Fruit fly (Drosophila melanogaster) whole organism, embryonic: Measurements from ENCODE around the gene Datp.

Source experiments
- ATbp ChIP-seq: fragments of 200-800 bp; sonication (Bioruptor generic); optimal IDR thresholded peaks from 2 replicates; lab custom pipeline; 2017; ENCODE audit warnings: missing biosample characterization, mild to moderate bottlenecking, missing genetic modification characterization, missing genetic modification reagents
- Adf1 ChIP-seq: fragments of 200-800 bp; sonication (Bioruptor generic); IDR thresholded peaks from 2 replicates; pipeline ENCODE4 v1.3.6; 2022; ENCODE audit warnings: missing biosample characterization, missing genetic modification characterization
- Awh ChIP-seq: fragments of 200-800 bp; sonication (Bioruptor generic); IDR thresholded peaks from 2 replicates; pipeline ENCODE4, ENCODE4 v1.3.6; 2022; ENCODE audit warnings: missing biosample characterization, missing genetic modification characterization
- CG10209 ChIP-seq: fragments of 200-800 bp; sonication (Bioruptor generic); optimal IDR thresholded peaks from 3 replicates; lab custom pipeline; 2017; ENCODE audit warnings: missing biosample characterization, mild to moderate bottlenecking, missing genetic modification characterization, missing genetic modification reagents
- CG10543 ChIP-seq: fragments of 200-800 bp; sonication (Bioruptor generic); optimal IDR thresholded peaks from 3 replicates; lab custom pipeline; 2017; ENCODE audit warnings: missing biosample characterization, mild to moderate bottlenecking, missing genetic modification characterization, moderate library complexity
- CG11456 ChIP-seq: fragments of 200-800 bp; sonication (Bioruptor generic); IDR thresholded peaks from 3 replicates; pipeline ENCODE4 v1.3.6; 2022; ENCODE audit warnings: missing biosample characterization, missing genetic modification characterization
- CG11696 ChIP-seq: fragments of 200-800 bp; sonication (Bioruptor generic); IDR thresholded peaks from 2 replicates; pipeline ENCODE4 v1.3.6; 2022; ENCODE audit warnings: missing biosample characterization, missing genetic modification characterization
- CG1647 ChIP-seq: fragments of 200-800 bp; sonication (Bioruptor generic); optimal IDR thresholded peaks from 3 replicates; lab custom pipeline; 2016; ENCODE audit warnings: missing biosample characterization, missing genetic modification characterization
- CG17359 ChIP-seq: fragments of 200-800 bp; sonication (Bioruptor generic); optimal IDR thresholded peaks from 3 replicates; lab custom pipeline; 2018; ENCODE audit warnings: missing biosample characterization, mild to moderate bottlenecking, missing genetic modification characterization, moderate library complexity
- CG17568 ChIP-seq: fragments of 200-800 bp; sonication (Bioruptor generic); optimal IDR thresholded peaks from 2 replicates; lab custom pipeline; 2018; ENCODE audit warnings: missing biosample characterization, mild to moderate bottlenecking, missing genetic modification characterization, moderate library complexity
- CG2712 ChIP-seq: fragments of 200-800 bp; optimal IDR thresholded peaks from 3 replicates; lab custom pipeline; 2019; ENCODE audit warnings: missing biosample characterization, mild to moderate bottlenecking, missing genetic modification characterization, moderate library complexity
- CG33213 ChIP-seq: fragments of 200-800 bp; sonication (Bioruptor generic); optimal IDR thresholded peaks from 3 replicates; lab custom pipeline; 2016; ENCODE audit warnings: missing biosample characterization, missing genetic modification characterization
- CG3838 ChIP-seq: fragments of 200-800 bp; sonication (Bioruptor generic); optimal IDR thresholded peaks from 3 replicates; lab custom pipeline; 2016; ENCODE audit warnings: missing biosample characterization, missing genetic modification characterization
- CG4282 ChIP-seq: fragments of 200-800 bp; sonication (Bioruptor generic); optimal IDR thresholded peaks from 2 replicates; lab custom pipeline; 2016; ENCODE audit warnings: missing biosample characterization, missing genetic modification characterization
- CG4404 ChIP-seq: fragments of 200-800 bp; sonication (Bioruptor generic); IDR thresholded peaks from 2 replicates; pipeline ENCODE4 v1.3.6; 2022; ENCODE audit warnings: missing biosample characterization, missing genetic modification characterization
- CG4707 ChIP-seq: fragments of 200-800 bp; sonication (Bioruptor generic); optimal IDR thresholded peaks from 2 replicates; lab custom pipeline; 2018; ENCODE audit warnings: missing biosample characterization, mild to moderate bottlenecking, missing genetic modification characterization, moderate library complexity
- CG8765 ChIP-seq: fragments of 200-800 bp; sonication (Bioruptor generic); IDR thresholded peaks from 2 replicates; pipeline ENCODE4 v1.3.6; 2022; ENCODE audit warnings: missing biosample characterization, missing genetic modification characterization
- CG9215 ChIP-seq: fragments of 200-800 bp; sonication (Bioruptor generic); IDR thresholded peaks from 2 replicates; pipeline ENCODE4 v1.3.6; 2022; ENCODE audit warnings: missing biosample characterization, missing genetic modification characterization
- CTCF ChIP-seq: fragments of 200-800 bp; sonication (Bioruptor generic); optimal IDR thresholded peaks from 2 replicates; lab custom pipeline; 2017; ENCODE audit warnings: missing biosample characterization, mild to moderate bottlenecking, missing genetic modification characterization, moderate library complexity
- CkIIα-i1 ChIP-seq: fragments of 200-800 bp; sonication (Bioruptor generic); IDR thresholded peaks from 2 replicates; pipeline ENCODE4 v1.3.6; 2022; ENCODE audit warnings: missing biosample characterization, missing genetic modification characterization
- CrebB ChIP-seq: fragments of 200-800 bp; sonication (Bioruptor generic); optimal IDR thresholded peaks from 3 replicates; lab custom pipeline; 2018; ENCODE audit warnings: missing biosample characterization, mild to moderate bottlenecking, missing genetic modification characterization
- Dfd ChIP-seq, 2 experiments: fragments of >200 bp; optimal IDR thresholded peaks; 2 replicates each; lab custom pipeline; 2017; ENCODE audit warnings: missing biosample characterization in 2 of 2, missing genetic modification characterization in 2 of 2
- Doc2 ChIP-seq: fragments of 200-800 bp; sonication (Bioruptor generic); IDR thresholded peaks from 2 replicates; pipeline ENCODE4 v1.3.6; 2022; ENCODE audit warnings: missing biosample characterization, missing genetic modification characterization
- Elba2 ChIP-seq: fragments of 200-800 bp; sonication (Bioruptor generic); optimal IDR thresholded peaks from 3 replicates; lab custom pipeline; 2016; ENCODE audit warnings: missing biosample characterization, missing genetic modification characterization
- HLH4C ChIP-seq: fragments of 200-800 bp; sonication (Bioruptor generic); IDR thresholded peaks from 3 replicates; pipeline ENCODE4 v1.3.6; 2022; ENCODE audit warnings: missing biosample characterization, missing genetic modification characterization; ENCODE audit not compliant: partially characterized antibody
- Hand ChIP-seq: fragments of 200-800 bp; sonication (Bioruptor generic); optimal IDR thresholded peaks from 2 replicates; lab custom pipeline; 2017; ENCODE audit warnings: mild to moderate bottlenecking, missing biosample characterization, missing genetic modification reagents, missing genetic modification characterization
- Hr3 ChIP-seq: fragments of 200-800 bp; sonication (Bioruptor generic); optimal IDR thresholded peaks from 3 replicates; lab custom pipeline; 2016; ENCODE audit warnings: missing biosample characterization, missing genetic modification characterization
- NfI ChIP-seq: fragments of 200-800 bp; sonication (Bioruptor generic); optimal IDR thresholded peaks from 3 replicates; lab custom pipeline; 2018; ENCODE audit warnings: missing biosample characterization, mild to moderate bottlenecking, missing genetic modification characterization, moderate library complexity
- Opbp ChIP-seq: fragments of 200-800 bp; sonication (Bioruptor generic); IDR thresholded peaks from 3 replicates; pipeline ENCODE4 v1.3.6; 2022; ENCODE audit warnings: missing biosample characterization, missing genetic modification characterization; ENCODE audit not compliant: partially characterized antibody
- Pdp1 ChIP-seq, 2 experiments: fragments of 200-800 bp; sonication (Bioruptor generic); optimal IDR thresholded peaks; 3 replicates each; lab custom pipeline; 2016; ENCODE audit warnings: missing biosample characterization in 2 of 2, missing genetic modification characterization in 2 of 2, mild to moderate bottlenecking in 1 of 2, moderate library complexity in 1 of 2
- Sry-β ChIP-seq: fragments of 200-800 bp; sonication (Bioruptor generic); optimal IDR thresholded peaks from 2 replicates; lab custom pipeline; 2018; ENCODE audit warnings: missing biosample characterization, mild to moderate bottlenecking, missing genetic modification characterization, moderate library complexity
- Taf1 ChIP-seq: fragments of 200-800 bp; sonication (Bioruptor generic); IDR thresholded peaks from 2 replicates; pipeline ENCODE4 v1.3.6; 2022; ENCODE audit warnings: missing biosample characterization, missing genetic modification characterization
- abd-A ChIP-seq: fragments of 200-800 bp; sonication (Bioruptor generic); optimal IDR thresholded peaks from 3 replicates; lab custom pipeline; 2019; ENCODE audit warnings: missing biosample characterization, mild to moderate bottlenecking, missing genetic modification characterization, moderate library complexity
- btn ChIP-seq: fragments of 200-800 bp; sonication (Bioruptor generic); optimal IDR thresholded peaks from 2 replicates; lab custom pipeline; 2016; ENCODE audit warnings: missing biosample characterization, missing genetic modification characterization
- dm ChIP-seq: fragments of 200-800 bp; sonication (Bioruptor generic); optimal IDR thresholded peaks from 3 replicates; lab custom pipeline; 2016; ENCODE audit warnings: missing biosample characterization, missing genetic modification characterization
- fd96Cb ChIP-seq: fragments of 200-800 bp; sonication (Bioruptor generic); optimal IDR thresholded peaks from 2 replicates; lab custom pipeline; 2018; ENCODE audit warnings: missing biosample characterization, mild to moderate bottlenecking, missing genetic modification characterization, moderate library complexity
- jumu ChIP-seq: fragments of 200-800 bp; sonication (Bioruptor generic); optimal IDR thresholded peaks from 3 replicates; lab custom pipeline; 2016; ENCODE audit warnings: missing biosample characterization, missing genetic modification characterization
- knrl ChIP-seq: fragments of 200-800 bp; sonication (Bioruptor generic); IDR thresholded peaks from 3 replicates; pipeline ENCODE4 v1.3.6; 2022; ENCODE audit warnings: missing biosample characterization, missing genetic modification characterization; ENCODE audit not compliant: partially characterized antibody
- mam ChIP-seq: fragments of 200-800 bp; sonication (Bioruptor generic); optimal IDR thresholded peaks from 3 replicates; lab custom pipeline; 2016; ENCODE audit warnings: missing biosample characterization, missing genetic modification characterization
- mirr ChIP-seq: fragments of 200-800 bp; sonication (Bioruptor generic); optimal IDR thresholded peaks from 3 replicates; lab custom pipeline; 2018; ENCODE audit warnings: missing biosample characterization, mild to moderate bottlenecking, missing genetic modification characterization
- nmo ChIP-seq: fragments of 200-800 bp; sonication (Bioruptor generic); optimal IDR thresholded peaks from 2 replicates; lab custom pipeline; 2018; ENCODE audit warnings: missing biosample characterization, mild to moderate bottlenecking, missing genetic modification characterization, moderate library complexity
- ranshi ChIP-seq: fragments of 200-800 bp; sonication (Bioruptor generic); IDR thresholded peaks from 2 replicates; pipeline ENCODE4 v1.3.6; 2022; ENCODE audit warnings: missing biosample characterization, missing genetic modification characterization
- ro ChIP-seq: fragments of 200-800 bp; sonication (Bioruptor generic); IDR thresholded peaks from 2 replicates; pipeline ENCODE4 v1.3.6; 2022; ENCODE audit warnings: missing biosample characterization, missing genetic modification characterization
- sc ChIP-seq, 3 experiments: fragments of >200 bp in 2 of 3; fragments of 200-800 bp in 1 of 3; sonication (Bioruptor generic) in 1 of 3; optimal IDR thresholded peaks; 2 replicates in 2 of 3; 3 replicates in 1 of 3; lab custom pipeline; 2017; ENCODE audit warnings: mild to moderate bottlenecking in 1 of 3, missing biosample characterization in 1 of 3, missing genetic modification characterization in 1 of 3, missing genetic modification reagents in 1 of 3
- shn ChIP-seq: fragments of 200-800 bp; sonication (Bioruptor generic); optimal IDR thresholded peaks from 3 replicates; lab custom pipeline; 2016; ENCODE audit warnings: missing biosample characterization, missing genetic modification characterization
- sima ChIP-seq: fragments of 200-800 bp; sonication (Bioruptor generic); optimal IDR thresholded peaks from 2 replicates; lab custom pipeline; 2016; ENCODE audit warnings: missing biosample characterization, missing genetic modification characterization
- sna ChIP-seq: fragments of 200-800 bp; sonication (Bioruptor generic); IDR thresholded peaks from 2 replicates; pipeline ENCODE4 v1.3.6; 2022; ENCODE audit warnings: missing biosample characterization, missing genetic modification characterization; ENCODE audit not compliant: partially characterized antibody
- tgo ChIP-seq: fragments of 200-800 bp; sonication (Bioruptor generic); IDR thresholded peaks from 3 replicates; pipeline ENCODE4 v1.3.6; 2022; ENCODE audit warnings: missing biosample characterization, missing genetic modification characterization
- tx ChIP-seq: fragments of 200-800 bp; sonication (Bioruptor generic); optimal IDR thresholded peaks from 2 replicates; lab custom pipeline; 2016; ENCODE audit warnings: missing biosample characterization, missing genetic modification characterization
- zf30C ChIP-seq: fragments of 200-800 bp; sonication (Bioruptor generic); optimal IDR thresholded peaks from 3 replicates; lab custom pipeline; 2018; ENCODE audit warnings: missing biosample characterization, mild to moderate bottlenecking, missing genetic modification characterization
- zfh1 ChIP-seq: fragments of 200-800 bp; sonication (Bioruptor generic); IDR thresholded peaks from 3 replicates; pipeline ENCODE4 v1.3.6; 2022; ENCODE audit warnings: missing biosample characterization, missing genetic modification characterization

Gene Datp

dm6 chr2L:9911783-9912182 is 26.8 kb downstream of the Datp start (continued):
- TF ChIP-seq Hr3, result no peak
- no peak for TF ChIP-seq CG3838 (GFP tag; lab: Kevin White, UChicago)
- TF ChIP-seq CG1647 (GFP tag; lab: Kevin White, UChicago), result no peak
- TF ChIP-seq Opbp, result no peak
- no peak for TF ChIP-seq Dfd (GFP tag; optimal IDR thresholded peaks at IDR 0.05; lab: Kevin White, UChicago)
- TF ChIP-seq tgo, result peak; percentile 37; the same call in 1 of the 3 replicates
- TF ChIP-seq Doc2 (GFP tag; lab: Robert Waterston, UW), result no peak
- TF ChIP-seq dm (GFP tag; lab: Kevin White, UChicago), result no peak
- TF ChIP-seq ro (GFP tag; lab: Robert Waterston, UW), result no peak
- no peak for TF ChIP-seq tx (GFP tag; lab: Kevin White, UChicago)
- TF ChIP-seq CG10209, result no peak
- TF ChIP-seq ranshi (GFP tag; lab: Robert Waterston, UW), result 0 out of 2 replicates have a peak, but pooled peaks have one; percentile 31
- peak; percentile 39 for TF ChIP-seq CG17359 (tag; lab: Kevin White, UChicago)
- TF ChIP-seq nmo (GFP tag; lab: Kevin White, UChicago), result no peak
- TF ChIP-seq HLH4C (GFP tag; lab: Robert Waterston, UW), result no peak
- TF ChIP-seq CG11456, result 0 out of 3 replicates have a peak, but pooled peaks have one; percentile 34
- peak; percentile 58; the same call in 2 of the 3 replicates for TF ChIP-seq zfh1
- TF ChIP-seq sima (GFP tag; lab: Kevin White, UChicago), result no peak
- no peak for TF ChIP-seq CrebB (tag; lab: Kevin White, UChicago)
- TF ChIP-seq CG11696, result no peak
- TF ChIP-seq Sry-β (GFP tag; lab: Kevin White, UChicago), result no peak
- TF ChIP-seq CG4282 (GFP tag; lab: Kevin White, UChicago), result no peak
- no peak for TF ChIP-seq Hand (GFP tag; lab: Kevin White, UChicago)
- peak; percentile 19 for TF ChIP-seq jumu (GFP tag; lab: Kevin White, UChicago)
- no peak for TF ChIP-seq CG8765 (GFP tag; lab: Robert Waterston, UW)
- TF ChIP-seq Awh, result no peak
- TF ChIP-seq CG4707 (GFP tag; lab: Kevin White, UChicago), result no peak
- no peak for TF ChIP-seq knrl (GFP tag; lab: Robert Waterston, UW)
- TF ChIP-seq Pdp1 (GFP tag; optimal IDR thresholded peaks at IDR 0.05; lab: Kevin White, UChicago), result no peak
- no peak for TF ChIP-seq CG2712 (tag; lab: Kevin White, UChicago)
- TF ChIP-seq fd96Cb (tag; lab: Kevin White, UChicago), result no peak
- no peak for TF ChIP-seq CG17568
- TF ChIP-seq CTCF (GFP tag; lab: Kevin White, UChicago), result no peak
- peak; percentile 24 for TF ChIP-seq NfI (GFP tag; lab: Kevin White, UChicago)
- no peak for TF ChIP-seq CkIIα-i1 (GFP tag; lab: Robert Waterston, UW)
- peak; percentile 38 for TF ChIP-seq mam (GFP tag; lab: Kevin White, UChicago)
- TF ChIP-seq Elba2 (GFP tag; lab: Kevin White, UChicago), result no peak
- TF ChIP-seq CG4404 (GFP tag; lab: Robert Waterston, UW), result no peak
- no peak for TF ChIP-seq shn (GFP tag; lab: Kevin White, UChicago)
- no peak for TF ChIP-seq sc (optimal IDR thresholded peaks at IDR 0.05; lab: Kevin White, UChicago)
- no peak for TF ChIP-seq sc (GFP tag; optimal IDR thresholded peaks at IDR 0.05; lab: Kevin White, UChicago)
- TF ChIP-seq btn, result no peak
- TF ChIP-seq ATbp (GFP tag; lab: Kevin White, UChicago), result no peak
- TF ChIP-seq Taf1, result no peak
- TF ChIP-seq CG10543 (GFP tag; lab: Kevin White, UChicago), result no peak
- TF ChIP-seq CG33213 (GFP tag; lab: Kevin White, UChicago), result no peak
- no peak; the same call in 1 of the 2 replicates for TF ChIP-seq CG9215 (GFP tag; lab: Robert Waterston, UW)
- TF ChIP-seq Adf1 (GFP tag; lab: Robert Waterston, UW), result no peak
- no peak for TF ChIP-seq abd-A (tag; lab: Kevin White, UChicago)
- no peak for TF ChIP-seq sna (GFP tag; lab: Robert Waterston, UW)
- no peak for TF ChIP-seq zf30C (GFP tag; lab: Kevin White, UChicago)
- TF ChIP-seq mirr, result no peak
